Worm (Caenorhabditis elegans) whole organism, late embryonic: ENCODE results near the gene H25P19.1.

Experiments
- C38D4.7 ChIP-seq: fragments of 200-800 bp; sonication (Bioruptor generic); optimal IDR thresholded peaks from 2 replicates; lab custom pipeline; 2018; ENCODE audit warnings: mild to moderate bottlenecking, missing genetic modification characterization, moderate library complexity, missing compliant biosample characterization
- T23F11.4 ChIP-seq: fragments of 200-800 bp; sonication (Bioruptor generic); optimal IDR thresholded peaks from 2 replicates; lab custom pipeline; 2018; ENCODE audit warnings: mild to moderate bottlenecking, missing genetic modification characterization, missing compliant biosample characterization
- Y22D7AL.16 ChIP-seq: sonication (generic microtip); optimal IDR thresholded peaks from 2 replicates; lab custom pipeline; 2016; ENCODE audit warnings: missing genetic modification characterization, missing compliant biosample characterization
- ama-1 ChIP-seq: fragments of 150-350 bp; optimal IDR thresholded peaks from 2 replicates; lab custom pipeline; 2014
- ceh-22 ChIP-seq: sonication (generic microtip); optimal IDR thresholded peaks from 2 replicates; lab custom pipeline; 2017; ENCODE audit warnings: missing biosample characterization, missing genetic modification characterization
- ceh-31 ChIP-seq: sonication (generic microtip); optimal IDR thresholded peaks from 2 replicates; lab custom pipeline; 2016; ENCODE audit warnings: missing genetic modification characterization, missing compliant biosample characterization
- ceh-34 ChIP-seq: sonication (generic microtip); optimal IDR thresholded peaks from 2 replicates; lab custom pipeline; 2016; ENCODE audit warnings: mild to moderate bottlenecking, missing genetic modification characterization, missing compliant biosample characterization
- ceh-45 ChIP-seq: fragments of 200-800 bp; sonication (Bioruptor generic); IDR thresholded peaks from 2 replicates; pipeline ENCODE4 v1.3.6; 2022; ENCODE audit warnings: missing genetic modification reagents, missing genetic modification characterization, missing compliant biosample characterization
- ceh-9 ChIP-seq: sonication (generic microtip); optimal IDR thresholded peaks from 2 replicates; lab custom pipeline; 2016; ENCODE audit warnings: mild to moderate bottlenecking, missing genetic modification characterization, inconsistent platforms, missing compliant biosample characterization
- dmd-4 ChIP-seq: sonication (generic microtip); optimal IDR thresholded peaks from 2 replicates; lab custom pipeline; 2016; ENCODE audit warnings: borderline replicate concordance, missing genetic modification characterization, missing compliant biosample characterization
- dve-1 ChIP-seq: sonication (generic microtip); optimal IDR thresholded peaks from 2 replicates; lab custom pipeline; 2017; ENCODE audit warnings: antibody characterized with exemption, mild to moderate bottlenecking, missing genetic modification characterization, missing compliant biosample characterization
- elt-2 ChIP-seq: sonication (generic microtip); optimal IDR thresholded peaks from 2 replicates; lab custom pipeline; 2016; ENCODE audit warnings: missing genetic modification reagents, missing genetic modification characterization, missing compliant biosample characterization
- elt-4 ChIP-seq: sonication (generic microtip); optimal IDR thresholded peaks from 2 replicates; lab custom pipeline; 2016; ENCODE audit warnings: missing genetic modification characterization, missing compliant biosample characterization
- eyg-1 ChIP-seq: sonication (generic microtip); optimal IDR thresholded peaks from 2 replicates; lab custom pipeline; 2016; ENCODE audit warnings: missing genotype, missing genetic modification characterization, missing compliant biosample characterization
- fax-1 ChIP-seq: sonication (generic microtip); optimal IDR thresholded peaks from 2 replicates; lab custom pipeline; 2016; ENCODE audit warnings: missing genotype, missing genetic modification characterization, missing compliant biosample characterization
- gmeb-2 ChIP-seq: sonication (generic microtip); optimal IDR thresholded peaks from 2 replicates; lab custom pipeline; 2016; ENCODE audit warnings: missing genetic modification characterization, inconsistent platforms, missing compliant biosample characterization
- hlh-30 ChIP-seq: sonication (generic microtip); optimal IDR thresholded peaks from 2 replicates; lab custom pipeline; 2017; ENCODE audit warnings: antibody characterized with exemption, missing genetic modification characterization, missing compliant biosample characterization; ENCODE audit not compliant: insufficient read depth
- hlh-8 ChIP-seq: sonication (generic microtip); optimal IDR thresholded peaks from 2 replicates; lab custom pipeline; 2016; ENCODE audit warnings: missing genotype, missing genetic modification characterization, missing compliant biosample characterization
- nfya-1 ChIP-seq: sonication (generic microtip); optimal IDR thresholded peaks from 2 replicates; lab custom pipeline; 2017; ENCODE audit warnings: missing genetic modification characterization, mild to moderate bottlenecking, missing compliant biosample characterization, antibody characterized with exemption, moderate library complexity
- pat-9 ChIP-seq: fragments of 200-800 bp; sonication (Bioruptor generic); optimal IDR thresholded peaks from 2 replicates; lab custom pipeline; 2018; ENCODE audit warnings: mild to moderate bottlenecking, missing genetic modification characterization, moderate library complexity, missing compliant biosample characterization
- pqm-1 ChIP-seq: sonication (generic microtip); optimal IDR thresholded peaks from 2 replicates; lab custom pipeline; 2016; ENCODE audit warnings: missing genetic modification characterization, missing compliant biosample characterization
- pros-1 ChIP-seq: fragments of 150-350 bp; optimal IDR thresholded peaks from 2 replicates; lab custom pipeline; 2014; ENCODE audit warnings: missing biosample characterization, missing genetic modification reagents, missing genetic modification characterization
- ref-2 ChIP-seq: sonication (generic microtip); optimal IDR thresholded peaks from 2 replicates; lab custom pipeline; 2016; ENCODE audit warnings: missing genetic modification characterization, missing compliant biosample characterization
- rnt-1 ChIP-seq: sonication (generic microtip); optimal IDR thresholded peaks from 2 replicates; lab custom pipeline; 2016; ENCODE audit warnings: missing genetic modification characterization, missing compliant biosample characterization
- sdc-2 ChIP-seq: sonication (generic microtip); optimal IDR thresholded peaks from 2 replicates; lab custom pipeline; 2016; ENCODE audit warnings: missing genotype, missing genetic modification characterization, missing compliant biosample characterization
- sox-2 ChIP-seq: fragments of 200-800 bp; sonication (Bioruptor generic); IDR thresholded peaks from 2 replicates; pipeline ENCODE4 v1.3.6; 2022; ENCODE audit warnings: missing genetic modification reagents, missing genetic modification characterization, missing compliant biosample characterization
- syd-9 ChIP-seq: sonication (generic microtip); optimal IDR thresholded peaks from 2 replicates; lab custom pipeline; 2016; ENCODE audit warnings: mild to moderate bottlenecking, missing genetic modification characterization, moderate library complexity, missing compliant biosample characterization
- unc-86 ChIP-seq: sonication (generic microtip); optimal IDR thresholded peaks from 2 replicates; lab custom pipeline; 2016; ENCODE audit warnings: missing genetic modification characterization, missing compliant biosample characterization
- ztf-16 ChIP-seq: sonication (generic microtip); optimal IDR thresholded peaks from 2 replicates; lab custom pipeline; 2017; ENCODE audit warnings: missing genetic modification characterization, missing compliant biosample characterization

Gene H25P19.1

DNA sequence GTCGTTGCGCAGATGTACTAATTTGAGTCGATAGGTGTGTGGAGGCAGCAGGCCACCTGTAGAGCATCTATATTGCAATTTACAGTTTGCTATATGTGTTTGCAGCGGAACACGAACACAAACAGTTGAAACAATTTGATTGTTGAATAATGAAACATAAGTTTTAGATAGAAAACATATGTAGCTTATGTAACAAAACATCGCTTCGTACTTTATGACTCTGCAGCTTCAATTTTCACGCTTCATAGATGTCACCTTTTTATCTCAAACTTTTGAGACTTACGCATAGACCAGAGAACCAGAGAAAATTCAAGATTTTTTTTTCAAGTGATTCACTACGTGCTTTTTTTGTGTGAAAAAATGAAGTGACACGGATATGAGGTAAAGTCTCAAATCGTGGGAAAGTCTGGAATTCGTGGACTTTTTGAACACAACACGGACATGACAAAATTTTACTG lies 36.4 kb downstream of the H25P19.1 start, which contains the start of gene fbxb-72:
TSS of gene fbxb-72 (minus strand) at position 58 of the 458 bp plus-strand sequence.
- TF ChIP-seq ceh-31 (tag; lab: Kevin White, UChicago) (no peak), elt-4 (tag; lab: Kevin White, UChicago) (no peak), ama-1 (lab: Kevin White, UChicago) (peak; percentile 26), dve-1 (tag; lab: Kevin White, UChicago) (peak; percentile 56), pqm-1 (tag; lab: Kevin White, UChicago) (peak; percentile 3), hlh-8 (tag; lab: Kevin White, UChicago) (no peak), fax-1 (no peak), T23F11.4 (GFP tag; lab: Kevin White, UChicago) (no peak), sox-2 (GFP tag; lab: Robert Waterston, UW) (no peak), elt-2 (tag; lab: Kevin White, UChicago) (peak; percentile 41)

ce11 chrV:724470-724890 lies 37.0 kb downstream of the H25P19.1 start:
- TF ChIP-seq ref-2 (tag; lab: Kevin White, UChicago), result no peak

ce11 chrV:724946-725806 lies 37.7 kb downstream of the H25P19.1 start:
- TF ChIP-seq pat-9 (tag; lab: Kevin White, UChicago) (no peak), syd-9 (tag; lab: Kevin White, UChicago) (peak; percentile 21)
- TF ChIP-seq, all 69 proteins: peak for 1

DNA sequence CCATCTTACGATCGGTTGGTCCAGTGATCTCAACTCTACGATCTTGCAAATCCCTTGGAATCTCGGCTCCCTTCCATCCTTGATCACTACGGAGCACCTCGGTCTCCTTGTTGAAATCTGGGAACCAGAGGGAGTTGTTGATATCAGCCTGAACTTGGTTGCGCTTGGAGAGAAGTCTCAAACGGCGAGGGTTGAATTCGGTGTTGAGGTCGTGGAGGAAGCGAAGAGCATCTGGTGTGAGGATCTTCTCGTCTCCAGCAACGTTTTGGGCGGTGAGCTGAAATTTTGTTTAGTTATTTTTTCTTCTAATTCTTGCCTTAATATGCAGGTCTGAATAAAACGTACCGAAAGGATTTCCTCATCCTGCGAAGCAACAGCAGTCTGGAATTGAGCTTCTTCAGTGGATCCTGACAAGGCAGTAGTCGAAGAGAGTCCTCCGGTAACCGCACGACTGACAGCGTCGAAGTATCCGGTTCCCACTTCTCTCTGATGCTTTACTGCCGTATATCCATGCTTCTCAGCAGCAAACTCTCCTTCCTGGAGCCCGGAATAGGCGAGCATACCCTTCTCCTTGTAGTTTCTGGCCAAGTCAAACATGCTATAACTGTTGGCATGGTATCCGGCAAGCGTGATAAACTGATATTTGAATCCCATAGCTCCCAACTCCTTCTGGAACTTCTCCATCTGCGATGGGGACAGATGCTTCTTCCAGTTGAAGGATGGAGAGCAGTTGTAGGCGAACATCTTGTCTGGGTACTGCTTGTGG lies 38.5 kb downstream of the H25P19.1 start:
- TF ChIP-seq rnt-1 (tag; lab: Kevin White, UChicago) (no peak), ceh-34 (tag; lab: Kevin White, UChicago) (no peak), nfya-1 (tag; lab: Kevin White, UChicago) (no peak), C38D4.7 (GFP tag; lab: Kevin White, UChicago) (no peak), syd-9 (tag; lab: Kevin White, UChicago) (no peak), fax-1 (no peak), dmd-4 (tag; lab: Kevin White, UChicago) (no peak), gmeb-2 (no peak), T23F11.4 (GFP tag; lab: Kevin White, UChicago) (no peak), elt-2 (tag; lab: Kevin White, UChicago) (no peak), hlh-8 (tag; lab: Kevin White, UChicago) (no peak), eyg-1 (no peak), pqm-1 (tag; lab: Kevin White, UChicago) (no peak), ceh-9 (tag; lab: Kevin White, UChicago) (no peak), Y22D7AL.16 (tag; lab: Kevin White, UChicago) (no peak), pros-1 (tag; lab: Kevin White, UChicago) (no peak), ceh-45 (GFP tag; lab: Robert Waterston, UW) (no peak), hlh-30 (tag; lab: Kevin White, UChicago) (no peak), unc-86 (tag; lab: Kevin White, UChicago) (no peak), sdc-2 (tag; lab: Kevin White, UChicago) (no peak)

ce11 chrV:726573-727483 lies 39.3 kb downstream of the H25P19.1 start:
- TF ChIP-seq ceh-22 (tag; lab: Kevin White, UChicago) (no peak), unc-86 (tag; lab: Kevin White, UChicago) (no peak), ztf-16 (no peak), elt-2 (tag; lab: Kevin White, UChicago) (peak; percentile 37)
